Worm (Caenorhabditis elegans): ENCODE measurements around the gene ttr-52.
A peak's percentile ranks its signal among the peaks of the same experiment; 100 is the strongest.

ttr-52 gene

ce11 chrIII:13383159-13383558 is 21.4 kb upstream of the ttr-52 start:
- no peak for TF ChIP-seq ceh-82 (tag; optimal IDR thresholded peaks at IDR 0.05)

- TF ChIP-seq unc-55 (GFP tag; optimal IDR thresholded peaks at IDR 0.05) (peak; percentile 32), nhr-6 (tag; optimal IDR thresholded peaks at IDR 0.05) (no peak), ztf-4 (tag; optimal IDR thresholded peaks at IDR 0.05) (no peak), blmp-1 (tag; optimal IDR thresholded peaks at IDR 0.05; ENCODE audit: insufficient read depth) (no peak), elt-3 (tag; optimal IDR thresholded peaks at IDR 0.05) (no peak), snpc-4 (tag; optimal IDR thresholded peaks at IDR 0.05) (no peak)
Measured at ce11 chrIII:13385850-13386249, 18.7 kb upstream of the ttr-52 start, which contains the start of gene T03F6.4. Gene T03F6.4 (plus strand): TSS chrIII:13386150.

ce11 chrIII:13388621-13389020 is 15.9 kb upstream of the ttr-52 start:
- no peak for TF ChIP-seq nhr-237 (tag; optimal IDR thresholded peaks at IDR 0.05)
- peak; percentile 53 for TF ChIP-seq fos-1 (tag; optimal IDR thresholded peaks at IDR 0.05)

DNA sequence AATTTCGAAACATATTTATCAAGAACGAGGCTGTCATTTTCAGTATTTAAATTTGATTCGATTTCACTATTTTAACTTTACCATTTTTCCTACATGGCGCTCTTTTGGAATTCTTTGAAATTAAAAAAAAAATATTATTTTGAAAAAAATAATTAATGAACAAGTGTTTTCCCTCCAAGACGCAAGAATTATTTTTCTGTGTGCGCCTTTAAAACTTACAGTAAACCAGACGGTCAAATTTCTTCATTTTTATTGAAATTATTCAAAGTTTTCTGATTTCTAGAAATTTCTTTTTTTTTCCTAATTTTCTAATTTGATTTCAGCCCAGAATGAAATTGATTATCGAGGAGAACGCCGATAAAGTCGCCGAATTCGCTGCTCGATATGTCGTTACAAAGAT is 15.4 kb upstream of the ttr-52 start, which contains the start of gene T03F6.3:
Gene T03F6.3 (plus strand): TSS at position 318 of the 400 bp plus-strand sequence.
- TF ChIP-seq elt-3 (tag; optimal IDR thresholded peaks at IDR 0.05) (no peak), aly-2 (tag; optimal IDR thresholded peaks at IDR 0.05) (no peak), nhr-237 (tag; optimal IDR thresholded peaks at IDR 0.05) (no peak), crh-2 (tag; optimal IDR thresholded peaks at IDR 0.05) (no peak), nhr-23 (tag; optimal IDR thresholded peaks at IDR 0.05) (no peak), ztf-11 (tag; optimal IDR thresholded peaks at IDR 0.05) (no peak), C34F6.9 (tag; optimal IDR thresholded peaks at IDR 0.05) (no peak), R02D3.7 (tag; optimal IDR thresholded peaks at IDR 0.05) (no peak)

- TF ChIP-seq nhr-6 (tag; optimal IDR thresholded peaks at IDR 0.05), result no peak
- no peak for TF ChIP-seq nhr-23 (tag; optimal IDR thresholded peaks at IDR 0.05)
- no peak for TF ChIP-seq ama-1 (optimal IDR thresholded peaks at IDR 0.05)
- TF ChIP-seq nhr-129 (tag; optimal IDR thresholded peaks at IDR 0.05), result no peak
Measured at ce11 chrIII:13390789-13391188, 13.7 kb upstream of the ttr-52 start.

- TF ChIP-seq crh-2 (tag; optimal IDR thresholded peaks at IDR 0.05), result no peak
- no peak for TF ChIP-seq egl-27 (tag; optimal IDR thresholded peaks at IDR 0.05)
- no peak for TF ChIP-seq elt-3 (tag; optimal IDR thresholded peaks at IDR 0.05)
- TF ChIP-seq dmd-4 (tag; optimal IDR thresholded peaks at IDR 0.05), result no peak
- TF ChIP-seq ztf-1 (GFP tag; conservative IDR thresholded peaks at IDR 0.05), result no peak
- no peak for TF ChIP-seq gmeb-1 (tag; optimal IDR thresholded peaks at IDR 0.05)
- TF ChIP-seq lin-11 (tag; optimal IDR thresholded peaks at IDR 0.05), result no peak
- no peak for TF ChIP-seq zag-1 (tag; optimal IDR thresholded peaks at IDR 0.05)
- TF ChIP-seq ztf-11 (tag; optimal IDR thresholded peaks at IDR 0.05), result no peak
- no peak for TF ChIP-seq lin-39 (tag; optimal IDR thresholded peaks at IDR 0.05)
- no peak for TF ChIP-seq nhr-23 (tag; optimal IDR thresholded peaks at IDR 0.05)
- no peak for TF ChIP-seq nhr-11 (tag; optimal IDR thresholded peaks at IDR 0.05)
- no peak for TF ChIP-seq C34F6.9 (tag; optimal IDR thresholded peaks at IDR 0.05)
- TF ChIP-seq sma-3 (GFP tag; optimal IDR thresholded peaks at IDR 0.05), result no peak
- no peak for TF ChIP-seq blmp-1 (tag; optimal IDR thresholded peaks at IDR 0.05; ENCODE audit: insufficient read depth)
- no peak for TF ChIP-seq ama-1 (optimal IDR thresholded peaks at IDR 0.05)
- no peak for TF ChIP-seq nhr-12 (tag; optimal IDR thresholded peaks at IDR 0.05)
- TF ChIP-seq nhr-77 (tag; optimal IDR thresholded peaks at IDR 0.05), result no peak
Measured at ce11 chrIII:13393239-13393638, 11.3 kb upstream of the ttr-52 start, which contains the start of gene dnj-17. Gene dnj-17 (minus strand): TSS chrIII:13393339.

DNA sequence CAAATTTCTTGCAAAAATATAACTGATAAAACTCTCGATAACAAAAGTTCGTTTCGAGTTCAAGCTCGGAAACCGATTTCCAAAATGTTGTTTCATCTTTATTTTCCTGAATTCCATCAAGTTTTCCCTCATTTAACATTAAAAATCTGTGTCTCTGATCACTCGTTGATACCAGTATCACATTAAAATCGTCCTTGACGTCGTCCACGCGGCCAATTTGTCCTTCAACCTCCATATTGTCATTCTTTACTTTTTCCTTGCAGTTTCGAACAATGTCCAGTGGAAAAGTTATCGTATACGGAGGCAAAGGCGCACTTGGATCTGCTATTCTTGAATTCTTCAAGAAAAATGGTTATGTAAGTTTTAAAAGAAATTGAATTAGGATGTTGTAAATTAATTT is 10.9 kb upstream of the ttr-52 start, which contains the start of gene qdpr-1:
Gene qdpr-1 (plus strand): TSS at position 264 of the 400 bp plus-strand sequence.
- TF ChIP-seq nhr-25 (tag; optimal IDR thresholded peaks at IDR 0.05) (no peak), nhr-10 (tag; optimal IDR thresholded peaks at IDR 0.05) (no peak), sma-3 (GFP tag; optimal IDR thresholded peaks at IDR 0.05) (no peak), lin-13 (GFP tag; optimal IDR thresholded peaks at IDR 0.05) (no peak), ceh-16 (tag; optimal IDR thresholded peaks at IDR 0.05) (no peak), ama-1 (optimal IDR thresholded peaks at IDR 0.05) (no peak), nhr-11 (tag; optimal IDR thresholded peaks at IDR 0.05) (no peak), gmeb-1 (tag; optimal IDR thresholded peaks at IDR 0.05) (no peak), ztf-1 (GFP tag; conservative IDR thresholded peaks at IDR 0.05) (no peak), ZK546.5 (tag; optimal IDR thresholded peaks at IDR 0.05) (no peak), unc-39 (tag; optimal IDR thresholded peaks at IDR 0.05) (no peak), fos-1 (tag; optimal IDR thresholded peaks at IDR 0.05) (no peak), peb-1 (tag; optimal IDR thresholded peaks at IDR 0.05) (no peak), skn-1 (tag; optimal IDR thresholded peaks at IDR 0.05) (no peak), unc-62 (GFP tag; optimal IDR thresholded peaks at IDR 0.05) (no peak), ztf-11 (tag; optimal IDR thresholded peaks at IDR 0.05) (no peak)
